Worm (Caenorhabditis elegans) whole organism, young adult: ENCODE data around the gene mrpl-40.

ENCODE experiments used
- D2030.7 ChIP-seq: fragments of 200-800 bp; sonication (Bioruptor generic); IDR thresholded peaks from 2 replicates; pipeline ENCODE4 v1.3.6; 2022; ENCODE audit warnings: missing genetic modification reagents, missing genetic modification characterization, missing compliant biosample characterization
- Y56A3A.18 ChIP-seq: fragments of 200-800 bp; sonication (Bioruptor generic); IDR thresholded peaks from 2 replicates; pipeline ENCODE4 v1.3.6; 2022; ENCODE audit warnings: missing genetic modification reagents, missing genetic modification characterization, missing compliant biosample characterization
- ama-1 ChIP-seq, 3 experiments: fragments of 150-350 bp in 1 of 3; sonication (generic microtip) in 2 of 3; optimal IDR thresholded peaks; 2 replicates each; lab custom pipeline; 2014 to 2018; ENCODE audit warnings: missing biosample characterization in 2 of 3, missing genetic modification characterization in 2 of 3, missing genetic modification reagents in 2 of 3
- ceh-27 ChIP-seq: fragments of 200-800 bp; sonication (Bioruptor generic); optimal IDR thresholded peaks from 2 replicates; lab custom pipeline; 2018; ENCODE audit warnings: mild to moderate bottlenecking, missing genetic modification characterization, moderate library complexity, missing compliant biosample characterization
- efl-1 ChIP-seq: fragments of 150-350 bp; optimal IDR thresholded peaks from 2 replicates; lab custom pipeline; 2014; ENCODE audit warnings: missing biosample characterization, missing genetic modification reagents, missing genetic modification characterization
- lag-1 ChIP-seq: fragments of 200-800 bp; sonication (Bioruptor generic); IDR thresholded peaks from 2 replicates; pipeline ENCODE4 v1.3.6; 2022; ENCODE audit warnings: missing genetic modification reagents, missing genetic modification characterization, missing compliant biosample characterization
- nfya-1 ChIP-seq: sonication (generic microtip); optimal IDR thresholded peaks from 2 replicates; lab custom pipeline; 2017; ENCODE audit warnings: antibody characterized with exemption, missing compliant biosample characterization, missing genetic modification characterization, borderline replicate concordance; ENCODE audit not compliant: insufficient read depth
- nhr-120 ChIP-seq: fragments of 200-800 bp; sonication (Bioruptor generic); IDR thresholded peaks from 2 replicates; pipeline ENCODE4 v1.3.6; 2022; ENCODE audit warnings: missing genetic modification characterization, missing compliant biosample characterization
- zim-3 ChIP-seq: sonication (generic microtip); optimal IDR thresholded peaks from 2 replicates; lab custom pipeline; 2017; ENCODE audit warnings: mild to moderate bottlenecking, missing genetic modification characterization, moderate library complexity, missing compliant biosample characterization

DNA sequence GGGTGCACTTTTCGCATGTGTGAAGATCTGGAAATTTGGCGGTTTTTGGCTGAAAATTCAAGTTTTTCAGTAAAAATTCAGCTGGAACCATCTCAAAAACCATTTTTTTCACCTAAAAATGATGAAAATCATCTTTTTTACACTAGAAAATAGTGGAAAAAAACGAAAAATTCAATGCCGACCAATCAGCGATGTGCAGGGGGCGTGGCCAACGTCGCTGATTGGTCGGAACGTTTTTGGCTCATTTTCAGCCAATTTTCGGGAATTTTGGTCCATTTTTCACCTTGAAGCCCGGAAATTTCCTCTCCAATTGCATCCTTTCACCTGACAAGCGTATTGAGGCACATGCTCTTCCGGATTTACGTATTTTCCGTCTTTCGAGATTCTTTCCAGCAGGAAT lies 3.0 kb upstream of the mrpl-40 start:
- TF ChIP-seq Y56A3A.18 (GFP tag; lab: Robert Waterston, UW), result no peak
- TF ChIP-seq zim-3 (tag; lab: Kevin White, UChicago), result no peak
- TF ChIP-seq ama-1 (optimal IDR thresholded peaks at IDR 0.05; lab: Kevin White, UChicago), result no peak
- TF ChIP-seq ama-1 (GFP tag; optimal IDR thresholded peaks at IDR 0.05; lab: Kevin White, UChicago), result no peak
- TF ChIP-seq efl-1 (GFP tag; lab: Kevin White, UChicago), result no peak
- TF ChIP-seq D2030.7 (GFP tag; lab: Robert Waterston, UW), result no peak
- TF ChIP-seq nfya-1 (tag; lab: Kevin White, UChicago), result no peak
- no peak for TF ChIP-seq nhr-120 (GFP tag; lab: Robert Waterston, UW)
- TF ChIP-seq ceh-27 (GFP tag; lab: Kevin White, UChicago), result no peak
- no peak for TF ChIP-seq lag-1 (GFP tag; lab: Robert Waterston, UW)
